Worm (Caenorhabditis elegans) whole organism, L4 larva: ENCODE data around the gene T23E1.1.

Experiments used
- F37D6.2 ChIP-seq: sonication (generic microtip); optimal IDR thresholded peaks from 2 replicates; lab custom pipeline; 2016; ENCODE audit warnings: mild to moderate bottlenecking, missing genetic modification characterization, missing compliant biosample characterization
- ZK337.2 ChIP-seq: fragments of 200-800 bp; sonication (Bioruptor generic); IDR thresholded peaks from 2 replicates; pipeline ENCODE4 v1.3.6; 2022; ENCODE audit warnings: missing genetic modification reagents, missing genetic modification characterization, missing compliant biosample characterization
- cey-2 ChIP-seq: sonication (generic microtip); optimal IDR thresholded peaks from 3 replicates; lab custom pipeline; 2017; ENCODE audit warnings: missing genetic modification characterization, mild to moderate bottlenecking, missing compliant biosample characterization, antibody characterized with exemption, borderline replicate concordance; ENCODE audit not compliant: insufficient read depth
- egl-43 ChIP-seq: fragments of 200-800 bp; sonication (Bioruptor generic); IDR thresholded peaks from 2 replicates; pipeline ENCODE4 v1.3.6; 2022; ENCODE audit warnings: missing genetic modification reagents, missing genetic modification characterization, missing compliant biosample characterization
- hmg-1.1 ChIP-seq: fragments of 200-800 bp; sonication (Bioruptor generic); IDR thresholded peaks from 2 replicates; pipeline ENCODE4 v1.3.6; 2022; ENCODE audit warnings: missing genetic modification reagents, missing genetic modification characterization, missing compliant biosample characterization
- nhr-11 ChIP-seq: fragments of 150-350 bp; optimal IDR thresholded peaks from 2 replicates; lab custom pipeline; 2014; ENCODE audit warnings: missing biosample characterization, missing genetic modification characterization
- nhr-237 ChIP-seq: sonication (generic microtip); optimal IDR thresholded peaks from 2 replicates; lab custom pipeline; 2017; ENCODE audit warnings: missing biosample characterization, missing genetic modification characterization
- nhr-77 ChIP-seq: fragments of 150-350 bp; optimal IDR thresholded peaks from 2 replicates; lab custom pipeline; 2014; ENCODE audit warnings: missing biosample characterization, missing genetic modification characterization
- php-3 ChIP-seq: fragments of 200-800 bp; sonication (Bioruptor generic); IDR thresholded peaks from 2 replicates; pipeline ENCODE4 v1.3.6; 2022; ENCODE audit warnings: missing genetic modification reagents, missing genetic modification characterization, missing compliant biosample characterization
- rbr-2 ChIP-seq: sonication (generic microtip); optimal IDR thresholded peaks from 2 replicates; lab custom pipeline; 2016; ENCODE audit warnings: missing genotype, missing genetic modification characterization, missing compliant biosample characterization
- skn-1 ChIP-seq: fragments of 150-350 bp; optimal IDR thresholded peaks from 2 replicates; lab custom pipeline; 2014; ENCODE audit warnings: missing biosample characterization, missing genetic modification characterization
- tra-1 ChIP-seq: fragments of 200-800 bp; sonication (Bioruptor generic); IDR thresholded peaks from 2 replicates; pipeline ENCODE4 v1.3.6; 2022; ENCODE audit warnings: missing genetic modification reagents, missing genetic modification characterization, missing compliant biosample characterization
- unc-62 ChIP-seq, 3 experiments: fragments of 150-350 bp in 1 of 3; sonication (generic microtip); optimal IDR thresholded peaks in 2 of 3; peaks in 1 of 3; 1 replicate in 1 of 3; 2 replicates in 2 of 3; lab custom pipeline; 2014 to 2017; ENCODE audit warnings: missing biosample characterization in 3 of 3, missing genetic modification characterization in 3 of 3, missing genetic modification reagents in 3 of 3, missing genotype in 1 of 3

T23E1.1 gene

DNA sequence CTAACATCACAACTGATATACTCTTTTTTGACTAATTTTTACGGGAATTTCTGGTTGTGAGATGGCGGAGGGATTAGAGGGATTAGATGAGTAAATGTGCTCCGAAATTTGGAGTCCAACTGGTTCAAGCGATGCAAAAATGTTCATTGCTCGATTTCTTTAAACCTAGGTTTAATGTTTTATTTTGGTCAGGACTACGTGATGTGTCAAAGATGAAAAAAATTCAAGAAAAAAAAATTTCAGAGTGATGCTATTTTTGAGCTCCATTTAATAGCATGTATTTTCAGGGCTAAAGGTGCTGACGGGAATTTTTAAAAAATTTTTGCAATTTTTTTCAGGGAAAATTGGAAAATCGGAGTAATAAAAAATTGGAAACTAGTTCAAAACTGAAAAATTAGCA, 45.2 kb downstream of the T23E1.1 start:
- peak in 1 of 2 experiments; percentile 92 for TF ChIP-seq unc-62 (GFP tag; optimal IDR thresholded peaks at IDR 0.05 in 1 of 2; lab: Kevin White, UChicago)
- no peak for TF ChIP-seq unc-62 (tag; optimal IDR thresholded peaks at IDR 0.05; lab: Kevin White, UChicago)
- TF ChIP-seq ZK337.2 (GFP tag; lab: Robert Waterston, UW): no peak
- TF ChIP-seq skn-1 (tag; lab: Kevin White, UChicago): no peak
- TF ChIP-seq, all 104 proteins: peak for 1

DNA sequence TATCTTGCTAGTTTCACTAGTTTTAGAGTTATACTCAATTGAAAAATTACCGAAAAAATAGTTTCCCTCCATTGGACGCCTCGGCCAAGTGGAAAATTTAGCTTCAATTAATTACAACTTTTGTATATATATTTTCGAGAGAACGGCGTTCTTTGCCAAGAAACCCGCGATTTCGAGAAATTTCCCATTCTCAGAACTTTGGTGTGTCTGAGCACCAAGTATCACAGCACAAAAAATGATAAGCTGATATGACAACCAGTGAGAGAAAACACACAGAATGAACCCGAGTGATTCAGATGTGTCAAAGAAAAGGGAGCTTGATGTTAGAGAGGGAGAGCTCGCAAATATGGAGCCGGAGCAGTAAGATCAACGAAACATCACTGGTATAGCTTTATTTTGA, 47.9 kb downstream of the T23E1.1 start:
- TF ChIP-seq F37D6.2 (tag; lab: Kevin White, UChicago) (no peak), cey-2 (tag; lab: Kevin White, UChicago) (no peak), nhr-11 (tag; lab: Kevin White, UChicago) (no peak), php-3 (GFP tag; lab: Robert Waterston, UW) (no peak), hmg-1.1 (GFP tag; lab: Robert Waterston, UW) (no peak), rbr-2 (tag; lab: Kevin White, UChicago) (no peak), egl-43 (no peak), nhr-77 (no peak), nhr-237 (no peak)

DNA sequence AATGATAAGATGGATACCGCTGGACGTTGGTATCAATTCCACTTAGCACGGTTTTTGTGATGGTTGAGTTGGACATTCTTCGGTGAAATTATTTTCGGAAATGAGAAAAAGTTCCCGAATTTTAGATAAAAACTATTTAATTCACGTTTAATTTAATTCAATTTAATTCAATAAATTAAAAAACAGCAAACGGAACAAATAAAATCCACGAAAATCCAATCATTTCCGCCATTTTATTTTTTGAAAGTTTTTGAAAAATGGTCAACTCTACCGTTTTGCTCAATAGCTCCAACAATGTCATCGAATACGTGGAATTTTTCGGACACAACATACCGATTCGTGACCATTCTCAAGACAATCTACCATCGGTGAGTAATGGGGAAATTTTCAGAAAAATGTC, 51.0 kb downstream of the T23E1.1 start, which contains the start of the genes Y67D8B.3 and Y67D8B.5:
Gene Y67D8B.3, minus strand, starts transcription at position 101 of the 400 bp plus-strand sequence.
Gene Y67D8B.5, plus strand, starts transcription at position 233 of the 400 bp plus-strand sequence.
- TF ChIP-seq tra-1: no peak
